Fruit fly (Drosophila melanogaster): ENCODE data around the gene CG9016.

Gene CG9016

dm6 chr2L:5879363-5879934, 44.0 kb downstream of the CG9016 start, which contains the start of gene rau (continued):
- peak; percentile 34 for TF ChIP-seq CG17912 (GFP tag; optimal IDR thresholded peaks at IDR 0.05)
- TF ChIP-seq CG14965 (GFP tag; optimal IDR thresholded peaks at IDR 0.05; ENCODE audit: borderline replicate concordance), result no peak
- peak; percentile 69 for TF ChIP-seq vvl (GFP tag; IDR thresholded peaks at IDR 0.05)
- no peak for TF ChIP-seq en (GFP tag; optimal IDR thresholded peaks at IDR 0.05)
- TF ChIP-seq bab2 (GFP tag; optimal IDR thresholded peaks at IDR 0.05), result no peak
- peak; percentile 2 for TF ChIP-seq Mes4 (GFP tag; optimal IDR thresholded peaks at IDR 0.05)
- peak; percentile 81 for TF ChIP-seq Atf6 (GFP tag; IDR thresholded peaks at IDR 0.05)
- TF ChIP-seq shn (GFP tag; optimal IDR thresholded peaks at IDR 0.05), result peak; percentile 4
- no peak for TF ChIP-seq D (optimal IDR thresholded peaks at IDR 0.05)
- peak; percentile 67 for TF ChIP-seq D (GFP tag; optimal IDR thresholded peaks at IDR 0.05)
- no peak for TF ChIP-seq CG11085 (GFP tag; IDR thresholded peaks at IDR 0.05)
- no peak for TF ChIP-seq pan (optimal IDR thresholded peaks at IDR 0.05)
- peak in 1 of 2 experiments; percentile 56 for TF ChIP-seq pan (GFP tag; optimal IDR thresholded peaks at IDR 0.05 in 1 of 2, IDR thresholded peaks at IDR 0.05 in 1 of 2)
- TF ChIP-seq Mrtf (GFP tag; IDR thresholded peaks at IDR 0.05), result peak; percentile 44; the same call in 1 of the 3 replicates
- TF ChIP-seq rib (GFP tag; IDR thresholded peaks at IDR 0.05), result 0 out of 2 replicates have a peak, but pooled peaks have one; percentile 24
- TF ChIP-seq CG13296 (GFP tag; optimal IDR thresholded peaks at IDR 0.05), result peak; percentile 75
- TF ChIP-seq odd (GFP tag; optimal IDR thresholded peaks at IDR 0.05), result peak; percentile 78
- peak; percentile 81 for TF ChIP-seq CG10979 (tag; optimal IDR thresholded peaks at IDR 0.05)
- peak; percentile 39; the same call in 1 of the 2 replicates for TF ChIP-seq CG14667 (GFP tag; IDR thresholded peaks at IDR 0.05)
- no peak for TF ChIP-seq H15 (GFP tag; IDR thresholded peaks at IDR 0.05)
- peak; percentile 61 for TF ChIP-seq croc (GFP tag; conservative IDR thresholded peaks at IDR 0.05)
- peak; percentile 68 for TF ChIP-seq Ada2b (GFP tag; IDR thresholded peaks at IDR 0.05)
- peak; percentile 87 for TF ChIP-seq CG2678 (tag; optimal IDR thresholded peaks at IDR 0.05)
- peak; percentile 17 for TF ChIP-seq CG4820 (GFP tag; optimal IDR thresholded peaks at IDR 0.05)
- peak; percentile 77 for TF ChIP-seq Ets65A (GFP tag)
- no peak for TF ChIP-seq wor (GFP tag; IDR thresholded peaks at IDR 0.05)
- peak; percentile 66 for TF ChIP-seq tio (GFP tag; optimal IDR thresholded peaks at IDR 0.05)
- peak; percentile 56; the same call in 1 of the 2 replicates for TF ChIP-seq gsb (GFP tag; IDR thresholded peaks at IDR 0.05)
- TF ChIP-seq CG15514 (GFP tag; optimal IDR thresholded peaks at IDR 0.05), result peak; percentile 98
- TF ChIP-seq CG30020 (tag; optimal IDR thresholded peaks at IDR 0.05), result peak; percentile 31
- peak; percentile 43 for TF ChIP-seq CG30431 (GFP tag; optimal IDR thresholded peaks at IDR 0.05)
- TF ChIP-seq Dip2 (GFP tag; IDR thresholded peaks at IDR 0.05), result no peak
- peak; percentile 88 for TF ChIP-seq gem (tag; optimal IDR thresholded peaks at IDR 0.05)
- 0 out of 3 replicates have a peak, but pooled peaks have one; percentile 39 for TF ChIP-seq gce (GFP tag; IDR thresholded peaks at IDR 0.05)
- TF ChIP-seq D19B (GFP tag; optimal IDR thresholded peaks at IDR 0.05), result peak; percentile 53
- TF ChIP-seq CG34224 (GFP tag; IDR thresholded peaks at IDR 0.05; ENCODE audit: partially characterized antibody), result no peak
- no peak for TF ChIP-seq CG2129 (GFP tag; IDR thresholded peaks at IDR 0.05; ENCODE audit: partially characterized antibody)
- peak; percentile 55 for TF ChIP-seq esg (GFP tag; conservative IDR thresholded peaks at IDR 0.05)
- TF ChIP-seq br (optimal IDR thresholded peaks at IDR 0.05), result no peak
- TF ChIP-seq da (GFP tag; optimal IDR thresholded peaks at IDR 0.05), result no peak
- peak; percentile 97 for TF ChIP-seq Jarid2 (GFP tag; optimal IDR thresholded peaks at IDR 0.05)
- TF ChIP-seq CG8478 (optimal IDR thresholded peaks at IDR 0.05), result no peak
- TF ChIP-seq HLH54F (GFP tag; optimal IDR thresholded peaks at IDR 0.05), result peak; percentile 5
- TF ChIP-seq pros (GFP tag; optimal IDR thresholded peaks at IDR 0.05), result peak; percentile 63
- TF ChIP-seq CG10267 (tag; optimal IDR thresholded peaks at IDR 0.05), result peak; percentile 77
- peak; percentile 90 for TF ChIP-seq sr (GFP tag; IDR thresholded peaks at IDR 0.05)
- TF ChIP-seq Pdp1 (GFP tag; optimal IDR thresholded peaks at IDR 0.05), result peak; percentile 30 to 39
- peak; percentile 74 for TF ChIP-seq lilli (GFP tag; optimal IDR thresholded peaks at IDR 0.05)
- no peak for TF ChIP-seq ab (GFP tag; optimal IDR thresholded peaks at IDR 0.05)
- TF ChIP-seq dysf (GFP tag; IDR thresholded peaks at IDR 0.05), result peak; percentile 77
- no peak for TF ChIP-seq Oaz (GFP tag; IDR thresholded peaks at IDR 0.05)
- TF ChIP-seq bcd (GFP tag; optimal IDR thresholded peaks at IDR 0.05), result peak; percentile 76

Measured in whole organism, embryonic.